Fruit fly (Drosophila melanogaster): ENCODE results near the gene Ugt303A1.
A peak's percentile ranks its signal among the peaks of the same experiment; 100 is the strongest.

The Ugt303A1 gene

DNA sequence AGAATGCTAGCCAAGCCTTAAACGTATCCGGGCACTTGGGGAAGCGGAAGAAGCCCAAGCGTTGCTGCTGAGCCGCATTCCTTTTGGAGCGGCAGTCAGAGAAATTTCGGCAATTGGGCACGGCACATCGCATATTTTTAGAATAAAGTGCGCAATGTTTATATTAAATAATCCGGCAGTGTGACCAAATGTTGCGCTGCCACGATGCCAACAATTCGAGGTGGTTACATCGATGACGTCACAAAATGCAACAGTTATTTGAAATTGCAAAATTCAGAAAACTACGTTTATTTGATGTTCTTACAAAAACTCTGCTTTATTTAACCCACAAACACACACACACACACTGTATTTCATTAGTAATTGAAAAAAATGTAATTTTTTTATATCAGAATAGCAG, 44.6 kb downstream of the Ugt303A1 start, which contains the start of gene CG6689 (continued):
- TF ChIP-seq Taf1 (GFP tag; IDR thresholded peaks at IDR 0.05) = no peak
- peak; percentile 56 for TF ChIP-seq trem (tag; optimal IDR thresholded peaks at IDR 0.05)
- no peak for TF ChIP-seq Asciz (GFP tag; optimal IDR thresholded peaks at IDR 0.05)
- no peak for TF ChIP-seq slp2 (GFP tag; optimal IDR thresholded peaks at IDR 0.05)
- TF ChIP-seq caup (GFP tag; optimal IDR thresholded peaks at IDR 0.05; ENCODE audit: severe bottlenecking) = no peak
- no peak for TF ChIP-seq mld (GFP tag; IDR thresholded peaks at IDR 0.05; ENCODE audit: partially characterized antibody)
- TF ChIP-seq CG11723 (GFP tag; optimal IDR thresholded peaks at IDR 0.05) = no peak
- no peak for TF ChIP-seq Hr3 (GFP tag; optimal IDR thresholded peaks at IDR 0.05)
- TF ChIP-seq Hmx (GFP tag; optimal IDR thresholded peaks at IDR 0.05) = peak; percentile 1
- TF ChIP-seq ttk (GFP tag; IDR thresholded peaks at IDR 0.05) = no peak
- no peak for TF ChIP-seq CG4328 (GFP tag; optimal IDR thresholded peaks at IDR 0.05)
- no peak for TF ChIP-seq CG2199 (GFP tag; IDR thresholded peaks at IDR 0.05)
- peak; percentile 23 for TF ChIP-seq jumu (GFP tag; optimal IDR thresholded peaks at IDR 0.05)
- no peak for TF ChIP-seq CG1233 (GFP tag; optimal IDR thresholded peaks at IDR 0.05)
- TF ChIP-seq psq (GFP tag; optimal IDR thresholded peaks at IDR 0.05) = no peak
- peak; percentile 92 for TF ChIP-seq row (GFP tag; IDR thresholded peaks at IDR 0.05)
- TF ChIP-seq oc (tag; optimal IDR thresholded peaks at IDR 0.05) = peak; percentile 63
- TF ChIP-seq Nf-YC (tag; optimal IDR thresholded peaks at IDR 0.05) = peak; percentile 5
- no peak for TF ChIP-seq NC2α (GFP tag; optimal IDR thresholded peaks at IDR 0.05)
- no peak for TF ChIP-seq lbe (GFP tag; optimal IDR thresholded peaks at IDR 0.05)
- TF ChIP-seq ranshi (GFP tag; IDR thresholded peaks at IDR 0.05) = no peak
- peak; percentile 33 for TF ChIP-seq CG12391 (tag; optimal IDR thresholded peaks at IDR 0.05)
- TF ChIP-seq nau (GFP tag; optimal IDR thresholded peaks at IDR 0.05) = no peak
- no peak for TF ChIP-seq luna (GFP tag; optimal IDR thresholded peaks at IDR 0.05)
- no peak for TF ChIP-seq Hsf (GFP tag; optimal IDR thresholded peaks at IDR 0.05)
- no peak for TF ChIP-seq CG10565 (GFP tag; optimal IDR thresholded peaks at IDR 0.05)
- no peak for TF ChIP-seq tgo (GFP tag; IDR thresholded peaks at IDR 0.05)
- no peak for TF ChIP-seq toy (GFP tag; IDR thresholded peaks at IDR 0.05)
- TF ChIP-seq CG3163 (GFP tag; optimal IDR thresholded peaks at IDR 0.05) = no peak
- TF ChIP-seq sens-2 (GFP tag; IDR thresholded peaks at IDR 0.05) = no peak
- TF ChIP-seq slou (GFP tag; optimal IDR thresholded peaks at IDR 0.05) = no peak
- no peak for TF ChIP-seq zf30C (GFP tag; optimal IDR thresholded peaks at IDR 0.05)
- TF ChIP-seq CG11456 (GFP tag; IDR thresholded peaks at IDR 0.05) = no peak
- no peak for TF ChIP-seq chif (GFP tag; optimal IDR thresholded peaks at IDR 0.05)
- no peak for TF ChIP-seq gcm (GFP tag; optimal IDR thresholded peaks at IDR 0.05)
- no peak for TF ChIP-seq Sry-β (GFP tag; optimal IDR thresholded peaks at IDR 0.05)
- TF ChIP-seq cad (GFP tag; optimal IDR thresholded peaks at IDR 0.05) = no peak
- no peak for TF ChIP-seq Ptx1 (GFP tag; IDR thresholded peaks at IDR 0.05)
- TF ChIP-seq Dek (tag; optimal IDR thresholded peaks at IDR 0.05) = peak; percentile 28
- TF ChIP-seq jigr1 (GFP tag; IDR thresholded peaks at IDR 0.05) = no peak
- TF ChIP-seq CG9215 (GFP tag; IDR thresholded peaks at IDR 0.05) = no peak
- TF ChIP-seq gt (GFP tag; IDR thresholded peaks at IDR 0.05) = no peak
- no peak for TF ChIP-seq CG18011 (GFP tag; optimal IDR thresholded peaks at IDR 0.05)
- no peak for TF ChIP-seq Optix (GFP tag; IDR thresholded peaks at IDR 0.05)
- no peak for TF ChIP-seq wor (GFP tag; IDR thresholded peaks at IDR 0.05)
- TF ChIP-seq C15 (GFP tag; IDR thresholded peaks at IDR 0.05) = no peak
- TF ChIP-seq seq (GFP tag; IDR thresholded peaks at IDR 0.05) = no peak
- TF ChIP-seq al (GFP tag; IDR thresholded peaks at IDR 0.05) = no peak
- TF ChIP-seq HLH4C (GFP tag; IDR thresholded peaks at IDR 0.05; ENCODE audit: partially characterized antibody) = 0 out of 3 replicates have a peak, but pooled peaks have one; percentile 15
- TF ChIP-seq ro (GFP tag; IDR thresholded peaks at IDR 0.05) = no peak
- no peak for TF ChIP-seq so (GFP tag; IDR thresholded peaks at IDR 0.05)
- no peak for TF ChIP-seq CkIIα-i1 (GFP tag; IDR thresholded peaks at IDR 0.05)
- no peak for TF ChIP-seq bowl (GFP tag; IDR thresholded peaks at IDR 0.05)
